Worm (Caenorhabditis elegans) whole organism, mixed stage, embryonic: Measurements from ENCODE around the gene T23F2.5.

Experiments used
- blmp-1 ChIP-seq: fragments of 150-350 bp; optimal IDR thresholded peaks from 2 replicates; lab custom pipeline; 2014; ENCODE audit warnings: missing biosample characterization, missing genetic modification characterization
- cnd-1 ChIP-seq: fragments of 200-800 bp; sonication (Bioruptor generic); optimal IDR thresholded peaks from 2 replicates; lab custom pipeline; 2018; ENCODE audit warnings: mild to moderate bottlenecking, missing genetic modification characterization, missing compliant biosample characterization
- lin-13 ChIP-seq: fragments of 150-350 bp; optimal IDR thresholded peaks from 2 replicates; lab custom pipeline; 2014; ENCODE audit warnings: missing biosample characterization, missing genetic modification characterization
- lsy-2 ChIP-seq: fragments of 150-350 bp; optimal IDR thresholded peaks from 2 replicates; lab custom pipeline; 2014; ENCODE audit warnings: missing biosample characterization, missing genetic modification characterization
- nhr-237 ChIP-seq: fragments of 150-350 bp; optimal IDR thresholded peaks from 2 replicates; lab custom pipeline; 2014; ENCODE audit warnings: missing biosample characterization, missing genetic modification characterization
- nhr-28 ChIP-seq: fragments of 150-350 bp; optimal IDR thresholded peaks from 2 replicates; lab custom pipeline; 2014; ENCODE audit warnings: missing biosample characterization, missing genetic modification characterization
- nhr-76 ChIP-seq: sonication (generic microtip); optimal IDR thresholded peaks from 2 replicates; lab custom pipeline; 2017; ENCODE audit warnings: missing biosample characterization, missing genetic modification characterization
- unc-39 ChIP-seq: fragments of 150-350 bp; optimal IDR thresholded peaks from 2 replicates; lab custom pipeline; 2014; ENCODE audit warnings: missing biosample characterization, missing genetic modification characterization
- unc-62 ChIP-seq: fragments of 150-350 bp; optimal IDR thresholded peaks from 2 replicates; lab custom pipeline; 2014; ENCODE audit warnings: missing biosample characterization, missing genetic modification reagents, missing genetic modification characterization
- ztf-11 ChIP-seq: fragments of 150-350 bp; optimal IDR thresholded peaks from 2 replicates; lab custom pipeline; 2014; ENCODE audit warnings: missing biosample characterization, missing genetic modification characterization

- no peak for TF ChIP-seq unc-62 (GFP tag; lab: Kevin White, UChicago)
- no peak for TF ChIP-seq lsy-2
- TF ChIP-seq lin-13 (tag; lab: Kevin White, UChicago) = no peak
- no peak for TF ChIP-seq nhr-28 (tag; lab: Kevin White, UChicago)
- TF ChIP-seq unc-39 = no peak
- TF ChIP-seq nhr-76 = no peak
- TF ChIP-seq nhr-237 (tag; lab: Kevin White, UChicago) = no peak
- TF ChIP-seq blmp-1 = no peak
- TF ChIP-seq cnd-1 (tag; lab: Kevin White, UChicago) = no peak
- TF ChIP-seq ztf-11 (tag; lab: Kevin White, UChicago) = no peak
Measured at ce11 chrX:5565478-5565877, 48.5 kb upstream of the T23F2.5 start.
